Worm (Caenorhabditis elegans): ENCODE measurements around the gene C01F1.6.

ce11 chrII:4316011-4316410, 28.0 kb upstream of the C01F1.6 start, which contains the start of gene srw-40:
- TF ChIP-seq F16B12.6 (tag; optimal IDR thresholded peaks at IDR 0.05) (no peak), nhr-237 (tag; optimal IDR thresholded peaks at IDR 0.05) (no peak)

Data from whole organism, L1 larva.